Fruit fly (Drosophila melanogaster): ENCODE data around the gene CG13361.

Gene CG13361

DNA sequence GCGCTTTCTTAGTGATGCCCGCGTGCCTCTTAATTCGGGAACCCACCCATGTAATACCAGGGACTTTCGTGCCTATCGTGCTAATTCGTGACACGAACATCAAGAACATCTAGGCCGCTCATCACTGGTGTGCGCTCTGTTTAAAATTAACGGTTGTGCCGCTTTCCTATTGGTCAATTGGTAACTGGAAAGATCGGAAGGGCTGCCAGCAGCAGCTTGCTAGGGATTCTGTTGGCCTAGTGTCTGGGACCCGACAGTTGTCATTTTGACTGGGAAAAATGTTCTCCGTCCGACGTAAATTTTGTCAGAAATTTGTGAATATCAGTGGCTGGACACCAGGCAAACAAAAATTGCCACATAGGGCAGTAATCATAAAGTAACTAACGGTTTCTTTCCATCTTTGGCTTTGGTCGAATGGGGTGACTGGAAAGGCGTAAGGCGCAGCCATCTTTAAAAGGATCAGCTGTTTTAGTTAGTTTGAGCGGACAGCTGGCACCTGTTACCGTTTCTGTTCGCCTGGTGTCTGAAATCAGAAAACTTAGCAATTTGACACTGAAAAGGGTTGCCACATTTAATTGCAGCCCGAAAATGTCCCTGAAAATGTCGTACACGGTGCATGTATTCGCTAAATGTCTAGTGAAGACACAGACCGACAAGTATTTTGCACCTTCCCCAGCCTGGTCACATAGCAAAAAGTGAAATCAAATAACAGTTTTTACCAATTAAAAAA is 5.6 kb upstream of the CG13361 start, which contains the start of gene CG5273 (continued):
- TF ChIP-seq CG8089 (GFP tag; optimal IDR thresholded peaks at IDR 0.05) (no peak), CG14710 (tag; optimal IDR thresholded peaks at IDR 0.05) (peak; percentile 99), CG30431 (GFP tag; optimal IDR thresholded peaks at IDR 0.05) (no peak), B-H1 (GFP tag; IDR thresholded peaks at IDR 0.05) (no peak), CG10147 (GFP tag; optimal IDR thresholded peaks at IDR 0.05) (peak; percentile 7), odd (GFP tag; optimal IDR thresholded peaks at IDR 0.05) (no peak), croc (GFP tag; conservative IDR thresholded peaks at IDR 0.05) (no peak), CoRest (tag; optimal IDR thresholded peaks at IDR 0.05) (peak; percentile 31), ase (GFP tag; IDR thresholded peaks at IDR 0.05) (no peak), crc (GFP tag; optimal IDR thresholded peaks at IDR 0.05) (no peak), disco-r (GFP tag; optimal IDR thresholded peaks at IDR 0.05) (no peak), az2 (GFP tag; optimal IDR thresholded peaks at IDR 0.05) (no peak), pita (GFP tag; optimal IDR thresholded peaks at IDR 0.05) (peak; percentile 94), unpg (GFP tag; optimal IDR thresholded peaks at IDR 0.05) (peak; percentile 25), BEAF-32 (GFP tag; optimal IDR thresholded peaks at IDR 0.05) (peak; percentile 86), Usf (GFP tag; optimal IDR thresholded peaks at IDR 0.05) (no peak), CG15601 (tag; optimal IDR thresholded peaks at IDR 0.05) (peak; percentile 25), tgo (GFP tag; IDR thresholded peaks at IDR 0.05) (no peak), Gsc (GFP tag; IDR thresholded peaks at IDR 0.05) (no peak), CG18262 (tag; optimal IDR thresholded peaks at IDR 0.05) (peak; percentile 45), NK7.1 (GFP tag; optimal IDR thresholded peaks at IDR 0.05) (no peak), CG12744 (GFP tag; optimal IDR thresholded peaks at IDR 0.05) (no peak), CG9727 (GFP tag; optimal IDR thresholded peaks at IDR 0.05) (peak; percentile 17), eyg (GFP tag; optimal IDR thresholded peaks at IDR 0.05) (no peak), CG30020 (tag; optimal IDR thresholded peaks at IDR 0.05) (no peak), pnt (GFP tag; optimal IDR thresholded peaks at IDR 0.05) (no peak), CG1529 (GFP tag; optimal IDR thresholded peaks at IDR 0.05) (no peak), Med (GFP tag) (peak; percentile 93), CG15514 (GFP tag; optimal IDR thresholded peaks at IDR 0.05) (peak; percentile 84), emc (GFP tag; optimal IDR thresholded peaks at IDR 0.05) (no peak), fu2 (GFP tag; optimal IDR thresholded peaks at IDR 0.05) (no peak), CG34376 (GFP tag; optimal IDR thresholded peaks at IDR 0.05) (peak; percentile 80), CG16813 (GFP tag; IDR thresholded peaks at IDR 0.05; ENCODE audit: partially characterized antibody) (peak; percentile 94), CG4730 (GFP tag; IDR thresholded peaks at IDR 0.05) (no peak), NC2β (GFP tag; optimal IDR thresholded peaks at IDR 0.05) (peak; percentile 8), ato (GFP tag; IDR thresholded peaks at IDR 0.05; ENCODE audit: partially characterized antibody) (peak; percentile 95), sim (GFP tag; IDR thresholded peaks at IDR 0.05) (no peak), HHEX (GFP tag; optimal IDR thresholded peaks at IDR 0.05) (no peak), CG7963 (GFP tag; IDR thresholded peaks at IDR 0.05; ENCODE audit: partially characterized antibody) (peak; percentile 93), Poxn (GFP tag; IDR thresholded peaks at IDR 0.05) (no peak), dpn (GFP tag; optimal IDR thresholded peaks at IDR 0.05) (peak in 1 of 2 experiments; percentile 18), luna (GFP tag; optimal IDR thresholded peaks at IDR 0.05) (no peak), CG9817 (tag; optimal IDR thresholded peaks at IDR 0.05) (no peak), Rfx (GFP tag; IDR thresholded peaks at IDR 0.05) (peak; percentile 66), CG4360 (GFP tag; IDR thresholded peaks at IDR 0.05) (no peak), Lhr (GFP tag; optimal IDR thresholded peaks at IDR 0.05) (peak; percentile 100), CG34422 (GFP tag; IDR thresholded peaks at IDR 0.05) (no peak), Dbx (GFP tag; IDR thresholded peaks at IDR 0.05) (0 out of 3 replicates have a peak, but pooled peaks have one; percentile 5), z (GFP tag; IDR thresholded peaks at IDR 0.05) (no peak), CG1832 (GFP tag; optimal IDR thresholded peaks at IDR 0.05) (no peak)

Data from whole organism, embryonic.